Worm (Caenorhabditis elegans) whole organism, L3 larva: ENCODE data around the gene C35D10.8.

ENCODE experiments used
- elt-2 ChIP-seq: sonication (generic microtip); optimal IDR thresholded peaks from 2 replicates; lab custom pipeline; 2016; ENCODE audit warnings: missing genetic modification reagents, mild to moderate bottlenecking, missing genetic modification characterization, missing compliant biosample characterization
- lin-15B ChIP-seq: fragments of 150-350 bp; optimal IDR thresholded peaks from 2 replicates; lab custom pipeline; 2014; ENCODE audit warnings: missing biosample characterization, missing genetic modification characterization

DNA sequence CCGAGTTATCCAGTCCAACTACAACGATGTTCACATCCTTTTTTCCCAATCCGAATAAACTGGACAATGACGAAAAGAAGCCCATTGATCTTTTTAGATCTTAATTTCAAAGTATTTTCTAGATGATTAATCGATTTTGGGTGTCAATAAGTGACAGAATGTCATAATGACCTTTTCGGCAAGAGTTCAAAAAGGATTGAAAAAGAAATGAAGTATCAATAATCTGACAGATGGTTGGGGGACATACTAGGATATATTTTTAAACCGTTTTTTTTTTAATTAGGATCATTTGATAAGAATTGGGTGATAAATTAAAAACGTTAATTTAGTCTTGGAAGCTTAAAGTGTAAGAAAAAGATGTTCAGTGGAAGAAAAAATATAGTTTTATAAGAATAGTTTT, 40.3 kb upstream of the C35D10.8 start, which contains the start of gene arl-6:
- TF ChIP-seq lin-15B (no peak), elt-2 (no peak)
